Worm (Caenorhabditis elegans): ENCODE data around the gene rol-8.

- no peak for TF ChIP-seq lsy-2 (tag; optimal IDR thresholded peaks at IDR 0.05)
- TF ChIP-seq lin-32 (GFP tag; optimal IDR thresholded peaks at IDR 0.05): no peak
- no peak for TF ChIP-seq nhr-28 (tag; optimal IDR thresholded peaks at IDR 0.05)
- no peak for TF ChIP-seq unc-39 (tag; optimal IDR thresholded peaks at IDR 0.05)
- no peak for TF ChIP-seq lin-13 (tag; optimal IDR thresholded peaks at IDR 0.05)
- TF ChIP-seq elt-3 (tag; optimal IDR thresholded peaks at IDR 0.05): no peak
- no peak for TF ChIP-seq nhr-2 (tag; optimal IDR thresholded peaks at IDR 0.05)
- TF ChIP-seq cnd-1 (tag; optimal IDR thresholded peaks at IDR 0.05): no peak
- no peak for TF ChIP-seq nhr-76 (tag; optimal IDR thresholded peaks at IDR 0.05)
- no peak for TF ChIP-seq M03D4.4 (tag; optimal IDR thresholded peaks at IDR 0.05)
- no peak for TF ChIP-seq ztf-11 (tag; optimal IDR thresholded peaks at IDR 0.05)
Measured at ce11 chrII:7577412-7577811, 33.5 kb downstream of the rol-8 start, which contains the start of gene F35D2.6.
